Fruit fly (Drosophila melanogaster) whole organism, embryonic: ENCODE data around the gene nmdyn-D6.

ENCODE experiments used
- Atf-2 ChIP-seq: fragments of 200-800 bp; sonication (Bioruptor generic); optimal IDR thresholded peaks from 2 replicates; lab custom pipeline; 2016; ENCODE audit warnings: missing biosample characterization, missing genetic modification characterization
- B-H2 ChIP-seq: fragments of 200-800 bp; sonication (Bioruptor generic); optimal IDR thresholded peaks from 2 replicates; lab custom pipeline; 2018; ENCODE audit warnings: missing biosample characterization, mild to moderate bottlenecking, missing genetic modification characterization
- BtbVII ChIP-seq: fragments of 200-800 bp; sonication (Bioruptor generic); optimal IDR thresholded peaks from 3 replicates; lab custom pipeline; 2017; ENCODE audit warnings: missing biosample characterization, mild to moderate bottlenecking, missing genetic modification characterization
- CG1024 ChIP-seq: fragments of 200-800 bp; sonication (Bioruptor generic); IDR thresholded peaks from 2 replicates; pipeline ENCODE4 v1.3.6; 2022; ENCODE audit warnings: missing biosample characterization, missing genetic modification characterization
- CG10543 ChIP-seq: fragments of 200-800 bp; sonication (Bioruptor generic); optimal IDR thresholded peaks from 3 replicates; lab custom pipeline; 2017; ENCODE audit warnings: missing biosample characterization, mild to moderate bottlenecking, missing genetic modification characterization, moderate library complexity
- CG11247 ChIP-seq: fragments of 200-800 bp; sonication (Bioruptor generic); IDR thresholded peaks from 2 replicates; pipeline ENCODE4 v1.3.6; 2022; ENCODE audit warnings: missing biosample characterization, missing genetic modification characterization
- CG13296 ChIP-seq: fragments of 200-800 bp; sonication (Bioruptor generic); optimal IDR thresholded peaks from 3 replicates; lab custom pipeline; 2018; ENCODE audit warnings: missing biosample characterization, mild to moderate bottlenecking, missing genetic modification characterization
- CG13624 ChIP-seq: fragments of 200-800 bp; sonication (Bioruptor generic); optimal IDR thresholded peaks from 2 replicates; lab custom pipeline; 2016; ENCODE audit warnings: missing biosample characterization, missing genetic modification characterization
- CG16863 ChIP-seq: fragments of 200-800 bp; sonication (Bioruptor generic); optimal IDR thresholded peaks from 3 replicates; lab custom pipeline; 2016; ENCODE audit warnings: missing biosample characterization, missing genetic modification characterization
- CG31441 ChIP-seq: fragments of 200-800 bp; sonication (Bioruptor generic); IDR thresholded peaks from 2 replicates; pipeline ENCODE4 v1.3.6; 2022; ENCODE audit warnings: missing biosample characterization, missing genetic modification characterization
- CG33557 ChIP-seq: fragments of 200-800 bp; sonication (Bioruptor generic); optimal IDR thresholded peaks from 2 replicates; lab custom pipeline; 2019; ENCODE audit warnings: missing biosample characterization, mild to moderate bottlenecking, missing genetic modification characterization, moderate library complexity
- CG3407 ChIP-seq: fragments of 200-800 bp; sonication (Bioruptor generic); optimal IDR thresholded peaks from 2 replicates; lab custom pipeline; 2018; ENCODE audit warnings: missing biosample characterization, mild to moderate bottlenecking, missing genetic modification characterization
- CG4854 ChIP-seq: fragments of 200-800 bp; sonication (Bioruptor generic); optimal IDR thresholded peaks from 2 replicates; lab custom pipeline; 2016; ENCODE audit warnings: missing biosample characterization, missing genetic modification characterization, inconsistent platforms
- CG6791 ChIP-seq: fragments of 200-800 bp; sonication (Bioruptor generic); IDR thresholded peaks from 3 replicates; pipeline ENCODE4 v1.3.6; 2022; ENCODE audit warnings: missing biosample characterization, missing genetic modification characterization; ENCODE audit not compliant: partially characterized antibody
- CG7745 ChIP-seq: fragments of 200-800 bp; sonication (Bioruptor generic); optimal IDR thresholded peaks from 2 replicates; lab custom pipeline; 2018; ENCODE audit warnings: missing biosample characterization, mild to moderate bottlenecking, missing genetic modification characterization, moderate library complexity
- CG8089 ChIP-seq: fragments of 200-800 bp; sonication (Bioruptor generic); optimal IDR thresholded peaks from 3 replicates; lab custom pipeline; 2016; ENCODE audit warnings: missing biosample characterization, missing genetic modification characterization
- CG8281 ChIP-seq: fragments of 200-800 bp; sonication (Bioruptor generic); optimal IDR thresholded peaks from 2 replicates; lab custom pipeline; 2018; ENCODE audit warnings: missing biosample characterization, mild to moderate bottlenecking, missing genetic modification characterization, moderate library complexity
- Camta ChIP-seq: fragments of 200-800 bp; sonication (Bioruptor generic); optimal IDR thresholded peaks from 2 replicates; lab custom pipeline; 2016; ENCODE audit warnings: missing biosample characterization, missing genetic modification characterization
- Deaf1 ChIP-seq: fragments of 200-800 bp; optimal IDR thresholded peaks from 3 replicates; lab custom pipeline; 2019; ENCODE audit warnings: missing biosample characterization, mild to moderate bottlenecking, missing genetic modification characterization, moderate library complexity
- Dref ChIP-seq: fragments of 200-800 bp; sonication (Bioruptor generic); IDR thresholded peaks from 2 replicates; pipeline ENCODE4 v1.3.6; 2022; ENCODE audit warnings: missing biosample characterization, missing genetic modification characterization
- Fer2 ChIP-seq: fragments of 200-800 bp; sonication (Bioruptor generic); optimal IDR thresholded peaks from 2 replicates; lab custom pipeline; 2018; ENCODE audit warnings: missing biosample characterization, mild to moderate bottlenecking, missing genetic modification characterization, moderate library complexity
- Fer3 ChIP-seq: fragments of 200-800 bp; sonication (Bioruptor generic); optimal IDR thresholded peaks from 2 replicates; lab custom pipeline; 2018; ENCODE audit warnings: missing biosample characterization, mild to moderate bottlenecking, missing genetic modification characterization, moderate library complexity
- HLH4C ChIP-seq: fragments of 200-800 bp; sonication (Bioruptor generic); IDR thresholded peaks from 3 replicates; pipeline ENCODE4 v1.3.6; 2022; ENCODE audit warnings: missing biosample characterization, missing genetic modification characterization; ENCODE audit not compliant: partially characterized antibody
- HmgZ ChIP-seq: fragments of 200-800 bp; sonication (Bioruptor generic); optimal IDR thresholded peaks from 2 replicates; lab custom pipeline; 2018; ENCODE audit warnings: missing biosample characterization, mild to moderate bottlenecking, missing genetic modification characterization
- Max ChIP-seq: fragments of 200-800 bp; sonication (Bioruptor generic); optimal IDR thresholded peaks from 2 replicates; lab custom pipeline; 2016; ENCODE audit warnings: missing biosample characterization, mild to moderate bottlenecking, missing genetic modification characterization
- NC2β ChIP-seq: fragments of 200-800 bp; sonication (Bioruptor generic); optimal IDR thresholded peaks from 2 replicates; lab custom pipeline; 2016; ENCODE audit warnings: missing biosample characterization, missing genetic modification characterization
- Neu2 ChIP-seq: fragments of 200-800 bp; sonication (Bioruptor generic); optimal IDR thresholded peaks from 3 replicates; lab custom pipeline; 2016; ENCODE audit warnings: missing biosample characterization, missing genetic modification characterization, borderline replicate concordance
- Stat92E ChIP-seq, 3 experiments: fragments of >200 bp in 2 of 3; fragments of 200-800 bp in 1 of 3; sonication (Bioruptor generic) in 1 of 3; optimal IDR thresholded peaks; 2 replicates each; lab custom pipeline; 2017 to 2019; ENCODE audit warnings: missing biosample characterization in 3 of 3, missing genetic modification characterization in 3 of 3, mild to moderate bottlenecking in 1 of 3, moderate library complexity in 1 of 3
- Taf1 ChIP-seq: fragments of 200-800 bp; sonication (Bioruptor generic); IDR thresholded peaks from 2 replicates; pipeline ENCODE4 v1.3.6; 2022; ENCODE audit warnings: missing biosample characterization, missing genetic modification characterization
- Tbp ChIP-seq: fragments of >200 bp; optimal IDR thresholded peaks from 2 replicates; lab custom pipeline; 2018; ENCODE audit warnings: missing biosample characterization, missing genetic modification characterization
- Usf ChIP-seq: fragments of 200-800 bp; sonication (Bioruptor generic); optimal IDR thresholded peaks from 2 replicates; lab custom pipeline; 2017; ENCODE audit warnings: missing genotype, missing biosample characterization, missing genetic modification characterization
- ab ChIP-seq: fragments of 200-800 bp; sonication (Bioruptor generic); optimal IDR thresholded peaks from 2 replicates; lab custom pipeline; 2016; ENCODE audit warnings: missing biosample characterization, missing genetic modification characterization
- aop ChIP-seq: fragments of 200-800 bp; sonication (Bioruptor generic); IDR thresholded peaks from 2 replicates; pipeline ENCODE4 v1.3.6; 2022; ENCODE audit warnings: missing biosample characterization, missing genetic modification characterization
- ara ChIP-seq: fragments of 200-800 bp; sonication (Bioruptor generic); IDR thresholded peaks from 2 replicates; pipeline ENCODE4 v1.3.6; 2022; ENCODE audit warnings: missing biosample characterization, missing genetic modification characterization
- ato ChIP-seq: fragments of 200-800 bp; sonication (Bioruptor generic); IDR thresholded peaks from 2 replicates; pipeline ENCODE4 v1.3.6; 2022; ENCODE audit warnings: missing biosample characterization, missing genetic modification characterization; ENCODE audit not compliant: partially characterized antibody
- bab2 ChIP-seq: fragments of 200-800 bp; sonication (Bioruptor generic); optimal IDR thresholded peaks from 2 replicates; lab custom pipeline; 2016; ENCODE audit warnings: missing biosample characterization, missing genetic modification characterization
- cato ChIP-seq: fragments of 200-800 bp; sonication (Bioruptor generic); optimal IDR thresholded peaks from 2 replicates; lab custom pipeline; 2016; ENCODE audit warnings: missing biosample characterization, missing genetic modification characterization, borderline replicate concordance
- chm ChIP-seq: fragments of 200-800 bp; sonication (Bioruptor generic); IDR thresholded peaks from 2 replicates; pipeline ENCODE4 v1.3.6; 2022; ENCODE audit warnings: missing biosample characterization, missing genetic modification characterization
- ci ChIP-seq: fragments of 200-800 bp; sonication (Bioruptor generic); IDR thresholded peaks from 3 replicates; pipeline ENCODE4 v1.3.6; 2022; ENCODE audit warnings: missing biosample characterization, missing genetic modification characterization
- dmrt99B ChIP-seq: fragments of 200-800 bp; sonication (Bioruptor generic); optimal IDR thresholded peaks from 2 replicates; lab custom pipeline; 2018; ENCODE audit warnings: missing biosample characterization, mild to moderate bottlenecking, missing genetic modification characterization, moderate library complexity
- esg ChIP-seq: fragments of 200-800 bp; sonication (Bioruptor generic); conservative IDR thresholded peaks from 2 replicates; pipeline ENCODE4 v1.3.6; 2022; ENCODE audit warnings: missing biosample characterization, missing genetic modification characterization
- gce ChIP-seq: fragments of 200-800 bp; sonication (Bioruptor generic); IDR thresholded peaks from 3 replicates; pipeline ENCODE4 v1.3.6; 2022; ENCODE audit warnings: missing biosample characterization, missing genetic modification characterization
- inv ChIP-seq: fragments of 200-800 bp; sonication (Bioruptor generic); IDR thresholded peaks from 2 replicates; pipeline ENCODE4 v1.3.6; 2022; ENCODE audit warnings: missing biosample characterization, missing genetic modification characterization; ENCODE audit not compliant: partially characterized antibody
- jing ChIP-seq: fragments of 200-800 bp; sonication (Bioruptor generic); optimal IDR thresholded peaks from 2 replicates; lab custom pipeline; 2018; ENCODE audit warnings: missing biosample characterization, mild to moderate bottlenecking, missing genetic modification characterization
- oc ChIP-seq: fragments of 200-800 bp; sonication (Bioruptor generic); optimal IDR thresholded peaks from 2 replicates; lab custom pipeline; 2018; ENCODE audit warnings: missing biosample characterization, mild to moderate bottlenecking, missing genetic modification characterization, moderate library complexity
- row ChIP-seq: fragments of 200-800 bp; sonication (Bioruptor generic); IDR thresholded peaks from 3 replicates; pipeline ENCODE4 v1.3.6; 2022; ENCODE audit warnings: missing biosample characterization, missing genetic modification characterization
- schlank ChIP-seq: fragments of 200-800 bp; sonication (Bioruptor generic); optimal IDR thresholded peaks from 2 replicates; lab custom pipeline; 2018; ENCODE audit warnings: missing biosample characterization, mild to moderate bottlenecking, missing genetic modification characterization
- seq ChIP-seq: fragments of 200-800 bp; sonication (Bioruptor generic); IDR thresholded peaks from 2 replicates; pipeline ENCODE4 v1.3.6; 2022; ENCODE audit warnings: missing biosample characterization, missing genetic modification characterization
- sima ChIP-seq: fragments of 200-800 bp; sonication (Bioruptor generic); optimal IDR thresholded peaks from 2 replicates; lab custom pipeline; 2016; ENCODE audit warnings: missing biosample characterization, missing genetic modification characterization
- vvl ChIP-seq: fragments of 200-800 bp; sonication (Bioruptor generic); IDR thresholded peaks from 2 replicates; pipeline ENCODE4 v1.3.6; 2022; ENCODE audit warnings: missing biosample characterization, missing genetic modification characterization
- zfh1 ChIP-seq: fragments of 200-800 bp; sonication (Bioruptor generic); IDR thresholded peaks from 3 replicates; pipeline ENCODE4 v1.3.6; 2022; ENCODE audit warnings: missing biosample characterization, missing genetic modification characterization

nmdyn-D6 gene

DNA sequence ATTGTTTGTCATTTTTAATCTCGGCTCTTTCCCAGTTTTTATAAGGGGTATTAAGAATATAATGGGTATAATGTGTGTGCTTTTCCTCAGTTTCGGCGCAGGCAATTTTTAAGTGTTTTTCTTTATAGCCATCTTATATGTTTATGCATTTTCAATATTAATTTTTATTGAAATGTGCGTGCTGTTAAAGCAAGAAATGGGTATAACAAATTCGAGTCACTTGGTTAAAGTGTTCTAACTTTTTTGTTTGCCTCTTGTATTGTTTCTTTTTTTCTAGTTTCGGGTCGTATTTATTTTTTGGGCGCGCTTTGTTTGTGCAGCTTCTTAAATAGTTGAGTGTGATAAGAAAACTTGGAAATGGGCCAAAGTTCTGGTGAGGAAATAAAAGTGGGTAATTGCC lies 49.7 kb downstream of the nmdyn-D6 start (continued):
- TF ChIP-seq zfh1 (GFP tag; lab: Robert Waterston, UW) (peak; percentile 77), seq (GFP tag; lab: Robert Waterston, UW) (no peak), inv (GFP tag; lab: Robert Waterston, UW) (no peak), ab (GFP tag; lab: Kevin White, UChicago) (no peak), sima (GFP tag; lab: Kevin White, UChicago) (no peak), CG7745 (tag; lab: Kevin White, UChicago) (no peak), ara (GFP tag; lab: Robert Waterston, UW) (peak; percentile 74), CG1024 (GFP tag; lab: Robert Waterston, UW) (0 out of 2 replicates have a peak, but pooled peaks have one; percentile 32), bab2 (GFP tag; lab: Kevin White, UChicago) (peak; percentile 29), Stat92E (GFP tag; optimal IDR thresholded peaks at IDR 0.05; lab: Kevin White, UChicago) (no peak), CG3407 (peak; percentile 74), CG33557 (peak; percentile 56), Camta (GFP tag; lab: Kevin White, UChicago) (peak; percentile 62), Max (GFP tag; lab: Kevin White, UChicago) (peak; percentile 31), ci (GFP tag; lab: Robert Waterston, UW) (peak; percentile 72), row (GFP tag; lab: Robert Waterston, UW) (peak; percentile 74), B-H2 (GFP tag; lab: Kevin White, UChicago) (no peak), CG11247 (GFP tag; lab: Robert Waterston, UW) (no peak), CG13296 (peak; percentile 13), Dref (GFP tag; lab: Robert Waterston, UW) (no peak), esg (GFP tag; lab: Robert Waterston, UW) (peak; percentile 41; the same call in 1 of the 2 replicates), Deaf1 (no peak), gce (GFP tag; lab: Robert Waterston, UW) (peak; percentile 57; the same call in 1 of the 3 replicates), cato (peak; percentile 3), NC2β (GFP tag; lab: Kevin White, UChicago) (peak; percentile 61), HLH4C (GFP tag; lab: Robert Waterston, UW) (no peak), Neu2 (GFP tag; lab: Kevin White, UChicago) (no peak), CG4854 (peak; percentile 23), vvl (GFP tag; lab: Robert Waterston, UW) (peak; percentile 72), CG8281 (tag; lab: Kevin White, UChicago) (no peak), Taf1 (GFP tag; lab: Robert Waterston, UW) (no peak), Fer2 (tag; lab: Kevin White, UChicago) (peak; percentile 34), Fer3 (peak; percentile 41), oc (peak; percentile 56), aop (GFP tag; lab: Robert Waterston, UW) (no peak), dmrt99B (tag; lab: Kevin White, UChicago) (peak; percentile 65), CG16863 (GFP tag; lab: Kevin White, UChicago) (peak; percentile 64), chm (GFP tag; lab: Robert Waterston, UW) (peak; percentile 66; the same call in 1 of the 2 replicates), CG10543 (GFP tag; lab: Kevin White, UChicago) (no peak), BtbVII (GFP tag; lab: Kevin White, UChicago) (peak; percentile 52), CG8089 (peak; percentile 48), CG13624 (GFP tag; lab: Kevin White, UChicago) (no peak), HmgZ (tag; lab: Kevin White, UChicago) (peak; percentile 9), Tbp (no peak), CG6791 (GFP tag; lab: Robert Waterston, UW) (no peak), schlank (tag; lab: Kevin White, UChicago) (no peak), ato (GFP tag; lab: Robert Waterston, UW) (no peak), CG31441 (peak; percentile 60), Usf (GFP tag; lab: Kevin White, UChicago) (peak; percentile 16), jing (GFP tag; lab: Kevin White, UChicago) (no peak), Atf-2 (peak; percentile 28)
